Worm (Caenorhabditis elegans) whole organism, late embryonic: Measurements from ENCODE around the gene F54D10.8.

Experiments
- F13H6.1 ChIP-seq: sonication (generic microtip); optimal IDR thresholded peaks from 2 replicates; lab custom pipeline; 2016; ENCODE audit warnings: missing genetic modification characterization, missing compliant biosample characterization
- ama-1 ChIP-seq: fragments of 150-350 bp; optimal IDR thresholded peaks from 2 replicates; lab custom pipeline; 2014
- ceh-14 ChIP-seq: sonication (generic microtip); optimal IDR thresholded peaks from 2 replicates; lab custom pipeline; 2016; ENCODE audit warnings: missing genotype, missing genetic modification characterization, missing compliant biosample characterization
- fax-1 ChIP-seq: sonication (generic microtip); optimal IDR thresholded peaks from 2 replicates; lab custom pipeline; 2016; ENCODE audit warnings: missing genotype, missing genetic modification characterization, missing compliant biosample characterization
- hlh-30 ChIP-seq: sonication (generic microtip); optimal IDR thresholded peaks from 2 replicates; lab custom pipeline; 2017; ENCODE audit warnings: antibody characterized with exemption, missing genetic modification characterization, missing compliant biosample characterization; ENCODE audit not compliant: insufficient read depth
- nfya-1 ChIP-seq: sonication (generic microtip); optimal IDR thresholded peaks from 2 replicates; lab custom pipeline; 2017; ENCODE audit warnings: missing genetic modification characterization, mild to moderate bottlenecking, missing compliant biosample characterization, antibody characterized with exemption, moderate library complexity
- pag-3 ChIP-seq: sonication (generic microtip); optimal IDR thresholded peaks from 2 replicates; lab custom pipeline; 2016; ENCODE audit warnings: missing compliant biosample characterization, missing genetic modification characterization, borderline replicate concordance
- pha-2 ChIP-seq: sonication (generic microtip); optimal IDR thresholded peaks from 2 replicates; lab custom pipeline; 2017; ENCODE audit warnings: mild to moderate bottlenecking, missing genetic modification characterization, missing compliant biosample characterization
- sdc-2 ChIP-seq: sonication (generic microtip); optimal IDR thresholded peaks from 2 replicates; lab custom pipeline; 2016; ENCODE audit warnings: missing genotype, missing genetic modification characterization, missing compliant biosample characterization
- sox-4 ChIP-seq: sonication (generic microtip); optimal IDR thresholded peaks from 2 replicates; lab custom pipeline; 2017; ENCODE audit warnings: mild to moderate bottlenecking, missing genetic modification characterization, inconsistent platforms, missing compliant biosample characterization

DNA sequence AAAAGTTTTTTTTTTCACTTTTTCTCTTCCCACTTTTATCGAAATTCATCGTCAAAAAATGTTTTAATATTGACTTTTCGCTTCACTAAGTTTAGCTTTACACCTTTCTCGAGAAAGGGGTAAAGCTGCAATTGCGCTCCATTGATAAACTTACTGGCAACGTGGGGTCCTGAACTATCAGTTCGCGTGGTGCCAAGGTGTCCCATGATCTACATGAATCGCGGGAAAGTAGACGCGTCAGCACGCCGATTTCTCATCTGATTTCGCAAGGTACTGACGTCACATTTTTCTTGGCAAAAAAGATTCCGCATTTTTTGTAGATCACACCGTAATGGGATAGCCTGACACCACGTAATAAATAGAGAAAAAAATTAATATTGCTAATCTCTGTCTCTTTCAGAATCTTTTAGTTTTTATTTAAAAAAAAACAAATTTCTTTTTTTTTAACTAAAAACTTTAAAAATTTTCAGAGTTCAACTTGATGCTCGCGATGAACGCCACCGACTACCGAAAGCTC, 15.8 kb downstream of the F54D10.8 start, which contains the start of gene lido-15:
- no peak for TF ChIP-seq ama-1 (lab: Kevin White, UChicago)
- no peak for TF ChIP-seq sox-4
- TF ChIP-seq fax-1 (tag; lab: Kevin White, UChicago), result no peak
- TF ChIP-seq sdc-2, result no peak
- TF ChIP-seq nfya-1, result no peak
- no peak for TF ChIP-seq pag-3 (tag; lab: Kevin White, UChicago)
- TF ChIP-seq ceh-14, result no peak
- no peak for TF ChIP-seq hlh-30 (tag; lab: Kevin White, UChicago)
- no peak for TF ChIP-seq pha-2 (tag; lab: Kevin White, UChicago)
- no peak for TF ChIP-seq F13H6.1
